Fruit fly (Drosophila melanogaster) whole organism, embryonic: Measurements from ENCODE around the gene RSG7.
A peak's percentile ranks its signal among the peaks of the same experiment; 100 is the strongest.

Experiments
- Asciz ChIP-seq: fragments of 200-800 bp; sonication (Bioruptor generic); optimal IDR thresholded peaks from 2 replicates; lab custom pipeline; 2017; ENCODE audit warnings: missing biosample characterization, mild to moderate bottlenecking, missing genetic modification characterization, missing genetic modification reagents
- CG11085 ChIP-seq: fragments of 200-800 bp; sonication (Bioruptor generic); IDR thresholded peaks from 2 replicates; pipeline ENCODE4 v1.3.6; 2022; ENCODE audit warnings: missing biosample characterization, missing genetic modification characterization
- CG11247 ChIP-seq: fragments of 200-800 bp; sonication (Bioruptor generic); IDR thresholded peaks from 2 replicates; pipeline ENCODE4 v1.3.6; 2022; ENCODE audit warnings: missing biosample characterization, missing genetic modification characterization
- CG12219 ChIP-seq: fragments of 200-800 bp; sonication (Bioruptor generic); optimal IDR thresholded peaks from 3 replicates; lab custom pipeline; 2018; ENCODE audit warnings: missing biosample characterization, mild to moderate bottlenecking, missing genetic modification characterization
- CG12299 ChIP-seq: fragments of 200-800 bp; sonication (Bioruptor generic); optimal IDR thresholded peaks from 2 replicates; lab custom pipeline; 2018; ENCODE audit warnings: missing biosample characterization, mild to moderate bottlenecking, missing genetic modification characterization
- CG14441 ChIP-seq: fragments of 200-800 bp; sonication (Bioruptor generic); IDR thresholded peaks from 2 replicates; pipeline ENCODE4 v1.3.6; 2022; ENCODE audit warnings: missing biosample characterization, missing genetic modification characterization
- CG1529 ChIP-seq: fragments of 200-800 bp; sonication (Bioruptor generic); optimal IDR thresholded peaks from 3 replicates; lab custom pipeline; 2018; ENCODE audit warnings: missing biosample characterization, missing genetic modification characterization
- CG17829 ChIP-seq: fragments of 200-800 bp; optimal IDR thresholded peaks from 2 replicates; lab custom pipeline; 2019; ENCODE audit warnings: missing biosample characterization, mild to moderate bottlenecking, missing genetic modification characterization, moderate library complexity
- CG18262 ChIP-seq: fragments of 200-800 bp; optimal IDR thresholded peaks from 3 replicates; lab custom pipeline; 2019; ENCODE audit warnings: missing biosample characterization, mild to moderate bottlenecking, missing genetic modification characterization, moderate library complexity
- CG30431 ChIP-seq: fragments of 200-800 bp; sonication (Bioruptor generic); optimal IDR thresholded peaks from 2 replicates; lab custom pipeline; 2017; ENCODE audit warnings: missing biosample characterization, missing genetic modification characterization
- CG31365 ChIP-seq: fragments of 200-800 bp; sonication (Bioruptor generic); optimal IDR thresholded peaks from 2 replicates; lab custom pipeline; 2018; ENCODE audit warnings: missing biosample characterization, mild to moderate bottlenecking, missing genetic modification characterization
- CG31388 ChIP-seq: fragments of 200-800 bp; sonication (Bioruptor generic); optimal IDR thresholded peaks from 2 replicates; lab custom pipeline; 2016; ENCODE audit warnings: missing biosample characterization, missing genetic modification characterization
- CG4328 ChIP-seq: fragments of 200-800 bp; sonication (Bioruptor generic); optimal IDR thresholded peaks from 3 replicates; lab custom pipeline; 2017; ENCODE audit warnings: missing biosample characterization, missing genetic modification reagents, missing genetic modification characterization
- CG4360 ChIP-seq: fragments of 200-800 bp; sonication (Bioruptor generic); IDR thresholded peaks from 2 replicates; pipeline ENCODE4 v1.3.6; 2022; ENCODE audit warnings: missing biosample characterization, missing genetic modification characterization
- CG6791 ChIP-seq: fragments of 200-800 bp; sonication (Bioruptor generic); IDR thresholded peaks from 3 replicates; pipeline ENCODE4 v1.3.6; 2022; ENCODE audit warnings: missing biosample characterization, missing genetic modification characterization; ENCODE audit not compliant: partially characterized antibody
- CG7786 ChIP-seq: fragments of 200-800 bp; sonication (Bioruptor generic); optimal IDR thresholded peaks from 2 replicates; lab custom pipeline; 2016; ENCODE audit warnings: missing biosample characterization, missing genetic modification characterization
- CG7963 ChIP-seq: fragments of 200-800 bp; sonication (Bioruptor generic); IDR thresholded peaks from 3 replicates; pipeline ENCODE4 v1.3.6; 2022; ENCODE audit warnings: missing biosample characterization, missing genetic modification characterization; ENCODE audit not compliant: partially characterized antibody
- CG8359 ChIP-seq: fragments of 200-800 bp; sonication (Bioruptor generic); optimal IDR thresholded peaks from 2 replicates; lab custom pipeline; 2017; ENCODE audit warnings: missing biosample characterization, mild to moderate bottlenecking, missing genetic modification characterization, borderline replicate concordance
- CG8765 ChIP-seq: fragments of 200-800 bp; sonication (Bioruptor generic); IDR thresholded peaks from 2 replicates; pipeline ENCODE4 v1.3.6; 2022; ENCODE audit warnings: missing biosample characterization, missing genetic modification characterization
- CG9727 ChIP-seq: fragments of 200-800 bp; sonication (Bioruptor generic); optimal IDR thresholded peaks from 3 replicates; lab custom pipeline; 2017; ENCODE audit warnings: missing biosample characterization, mild to moderate bottlenecking, missing genetic modification characterization
- CG9817 ChIP-seq: fragments of 200-800 bp; sonication (Bioruptor generic); optimal IDR thresholded peaks from 2 replicates; lab custom pipeline; 2018; ENCODE audit warnings: missing biosample characterization, mild to moderate bottlenecking, missing genetic modification characterization, moderate library complexity
- CHES-1-like ChIP-seq: fragments of 200-800 bp; sonication (Bioruptor generic); optimal IDR thresholded peaks from 2 replicates; lab custom pipeline; 2016; ENCODE audit warnings: missing biosample characterization, missing genetic modification characterization
- Chrac-16 ChIP-seq: fragments of 200-800 bp; sonication (Bioruptor generic); optimal IDR thresholded peaks from 3 replicates; lab custom pipeline; 2016; ENCODE audit warnings: missing biosample characterization, missing genetic modification characterization
- CkIIα-i1 ChIP-seq: fragments of 200-800 bp; sonication (Bioruptor generic); IDR thresholded peaks from 2 replicates; pipeline ENCODE4 v1.3.6; 2022; ENCODE audit warnings: missing biosample characterization, missing genetic modification characterization
- Doc2 ChIP-seq: fragments of 200-800 bp; sonication (Bioruptor generic); IDR thresholded peaks from 2 replicates; pipeline ENCODE4 v1.3.6; 2022; ENCODE audit warnings: missing biosample characterization, missing genetic modification characterization
- GATAe ChIP-seq: fragments of 200-800 bp; sonication (Bioruptor generic); conservative IDR thresholded peaks from 2 replicates; pipeline ENCODE4 v1.3.6; 2022; ENCODE audit warnings: missing biosample characterization, missing genetic modification characterization
- HLHmδ ChIP-seq: fragments of 200-800 bp; sonication (Bioruptor generic); optimal IDR thresholded peaks from 2 replicates; lab custom pipeline; 2018; ENCODE audit warnings: missing biosample characterization, mild to moderate bottlenecking, missing genetic modification characterization, moderate library complexity
- Nf-YB ChIP-seq: fragments of 200-800 bp; sonication (Bioruptor generic); optimal IDR thresholded peaks from 3 replicates; lab custom pipeline; 2019; ENCODE audit warnings: missing biosample characterization, mild to moderate bottlenecking, missing genetic modification characterization, moderate library complexity
- NfI ChIP-seq: fragments of 200-800 bp; sonication (Bioruptor generic); optimal IDR thresholded peaks from 3 replicates; lab custom pipeline; 2018; ENCODE audit warnings: missing biosample characterization, mild to moderate bottlenecking, missing genetic modification characterization, moderate library complexity
- Oli ChIP-seq: fragments of 200-800 bp; sonication (Bioruptor generic); optimal IDR thresholded peaks from 2 replicates; lab custom pipeline; 2018; ENCODE audit warnings: missing biosample characterization, mild to moderate bottlenecking, missing genetic modification characterization, moderate library complexity
- Ptx1 ChIP-seq: fragments of 200-800 bp; sonication (Bioruptor generic); IDR thresholded peaks from 2 replicates; pipeline ENCODE4 v1.3.6; 2022; ENCODE audit warnings: missing biosample characterization, missing genetic modification characterization
- Rfx ChIP-seq: fragments of 200-800 bp; sonication (Bioruptor generic); IDR thresholded peaks from 2 replicates; pipeline ENCODE4 v1.3.6; 2022; ENCODE audit warnings: missing biosample characterization, missing genetic modification characterization
- Sin3A ChIP-seq: fragments of >200 bp; optimal IDR thresholded peaks from 2 replicates; lab custom pipeline; 2018
- Usf ChIP-seq: fragments of 200-800 bp; sonication (Bioruptor generic); optimal IDR thresholded peaks from 2 replicates; lab custom pipeline; 2017; ENCODE audit warnings: missing genotype, missing biosample characterization, missing genetic modification characterization
- dan ChIP-seq: fragments of 200-800 bp; sonication (Bioruptor generic); IDR thresholded peaks from 2 replicates; pipeline ENCODE4 v1.3.6; 2022; ENCODE audit warnings: missing biosample characterization, missing genetic modification characterization
- fru ChIP-seq: fragments of >200 bp; optimal IDR thresholded peaks from 2 replicates; lab custom pipeline; 2017
- grau ChIP-seq: fragments of 200-800 bp; optimal IDR thresholded peaks from 3 replicates; lab custom pipeline; 2019; ENCODE audit warnings: missing biosample characterization, mild to moderate bottlenecking, missing genetic modification characterization, moderate library complexity
- hkb ChIP-seq, 2 experiments: fragments of 200-800 bp in 1 of 2; fragments of >200 bp in 1 of 2; sonication (Bioruptor generic) in 1 of 2; IDR thresholded peaks in 1 of 2; optimal IDR thresholded peaks in 1 of 2; 2 replicates each; pipeline versions ENCODE4 v1.3.6 to Lab custom; 2017 to 2022; ENCODE audit warnings: missing biosample characterization in 1 of 2, missing genetic modification characterization in 1 of 2
- maf-S ChIP-seq: fragments of 200-800 bp; sonication (Bioruptor generic); optimal IDR thresholded peaks from 2 replicates; lab custom pipeline; 2016; ENCODE audit warnings: missing biosample characterization, missing genetic modification characterization
- nerfin-2 ChIP-seq: fragments of 200-800 bp; sonication (Bioruptor generic); IDR thresholded peaks from 2 replicates; pipeline ENCODE4 v1.3.6; 2022; ENCODE audit warnings: missing biosample characterization, missing genetic modification characterization; ENCODE audit not compliant: partially characterized antibody
- nmo ChIP-seq: fragments of 200-800 bp; sonication (Bioruptor generic); optimal IDR thresholded peaks from 2 replicates; lab custom pipeline; 2018; ENCODE audit warnings: missing biosample characterization, mild to moderate bottlenecking, missing genetic modification characterization, moderate library complexity
- otp ChIP-seq: fragments of 200-800 bp; sonication (Bioruptor generic); IDR thresholded peaks from 3 replicates; pipeline ENCODE4, ENCODE4 v1.3.6; 2022; ENCODE audit warnings: missing biosample characterization, missing genetic modification characterization
- pros ChIP-seq: fragments of 200-800 bp; sonication (Bioruptor generic); optimal IDR thresholded peaks from 3 replicates; lab custom pipeline; 2019; ENCODE audit warnings: missing biosample characterization, mild to moderate bottlenecking, missing genetic modification characterization, moderate library complexity
- run ChIP-seq: fragments of 200-800 bp; sonication (Bioruptor generic); optimal IDR thresholded peaks from 3 replicates; lab custom pipeline; 2018; ENCODE audit warnings: missing biosample characterization, mild to moderate bottlenecking, missing genetic modification characterization
- sisA ChIP-seq: fragments of 200-800 bp; sonication (Bioruptor generic); IDR thresholded peaks from 2 replicates; pipeline ENCODE4 v1.3.6; 2022; ENCODE audit warnings: missing biosample characterization, missing genetic modification characterization
- sna ChIP-seq: fragments of 200-800 bp; sonication (Bioruptor generic); IDR thresholded peaks from 2 replicates; pipeline ENCODE4 v1.3.6; 2022; ENCODE audit warnings: missing biosample characterization, missing genetic modification characterization; ENCODE audit not compliant: partially characterized antibody
- sr ChIP-seq: fragments of 200-800 bp; sonication (Bioruptor generic); IDR thresholded peaks from 3 replicates; pipeline ENCODE4 v1.3.6; 2022; ENCODE audit warnings: missing biosample characterization, missing genetic modification characterization
- stc ChIP-seq: fragments of 200-800 bp; sonication (Bioruptor generic); IDR thresholded peaks from 2 replicates; pipeline ENCODE4 v1.3.6; 2022; ENCODE audit warnings: missing biosample characterization, missing genetic modification characterization
- trem ChIP-seq: fragments of 200-800 bp; optimal IDR thresholded peaks from 3 replicates; lab custom pipeline; 2019; ENCODE audit warnings: missing biosample characterization, mild to moderate bottlenecking, missing genetic modification characterization, moderate library complexity
- z ChIP-seq: fragments of 200-800 bp; sonication (Bioruptor generic); IDR thresholded peaks from 3 replicates; pipeline ENCODE4 v1.3.6; 2022; ENCODE audit warnings: missing biosample characterization, missing genetic modification characterization
- zf30C ChIP-seq: fragments of 200-800 bp; sonication (Bioruptor generic); optimal IDR thresholded peaks from 3 replicates; lab custom pipeline; 2018; ENCODE audit warnings: missing biosample characterization, mild to moderate bottlenecking, missing genetic modification characterization

RSG7 gene

dm6 chrX:16833097-16833496 lies 11.1 kb downstream of the RSG7 start (continued):
- TF ChIP-seq GATAe (GFP tag; lab: Robert Waterston, UW): no peak
- TF ChIP-seq dan (GFP tag; lab: Robert Waterston, UW): no peak
- peak; percentile 76 for TF ChIP-seq grau (tag; lab: Kevin White, UChicago)
- peak; percentile 78 for TF ChIP-seq CG17829 (tag; lab: Kevin White, UChicago)
- peak; percentile 61 for TF ChIP-seq Chrac-16 (GFP tag; lab: Kevin White, UChicago)
- TF ChIP-seq CG30431 (GFP tag; lab: Kevin White, UChicago): peak; percentile 64
- peak; percentile 67 for TF ChIP-seq CG9727 (GFP tag; lab: Kevin White, UChicago)
- peak; percentile 44 for TF ChIP-seq Nf-YB (GFP tag; lab: Kevin White, UChicago)
- TF ChIP-seq nmo: peak; percentile 91
- TF ChIP-seq CG12219: peak; percentile 80
- no peak for TF ChIP-seq CkIIα-i1 (GFP tag; lab: Robert Waterston, UW)
- peak; percentile 37; the same call in 1 of the 2 replicates for TF ChIP-seq CG4360 (GFP tag; lab: Robert Waterston, UW)
- TF ChIP-seq run (tag; lab: Kevin White, UChicago): peak; percentile 65
- TF ChIP-seq zf30C (GFP tag; lab: Kevin White, UChicago): no peak
- peak; percentile 77 for TF ChIP-seq NfI
- peak; percentile 85 for TF ChIP-seq Oli (tag; lab: Kevin White, UChicago)
- TF ChIP-seq pros (GFP tag; lab: Kevin White, UChicago): no peak
- TF ChIP-seq CG31388 (GFP tag; lab: Kevin White, UChicago): no peak
- peak; percentile 81 for TF ChIP-seq CG18262 (tag; lab: Kevin White, UChicago)
- TF ChIP-seq z (GFP tag; lab: Robert Waterston, UW): no peak
- peak; percentile 52; the same call in 1 of the 2 replicates for TF ChIP-seq CG11085 (GFP tag; lab: Robert Waterston, UW)
- TF ChIP-seq nerfin-2 (GFP tag; lab: Robert Waterston, UW): no peak
- TF ChIP-seq sisA (GFP tag; lab: Robert Waterston, UW): peak; percentile 66
- peak; percentile 68 for TF ChIP-seq Rfx (GFP tag; lab: Robert Waterston, UW)
- TF ChIP-seq stc (GFP tag; lab: Robert Waterston, UW): peak; percentile 76
- TF ChIP-seq Ptx1: peak; percentile 83
- peak; percentile 34; the same call in 1 of the 2 replicates for TF ChIP-seq CG8765
- peak; percentile 63 for TF ChIP-seq CG9817
- TF ChIP-seq sr (GFP tag; lab: Robert Waterston, UW): peak; percentile 59; the same call in 2 of the 3 replicates
- peak; percentile 19 for TF ChIP-seq CG4328
- TF ChIP-seq otp (GFP tag; lab: Robert Waterston, UW): peak; percentile 80; the same call in 2 of the 3 replicates
- TF ChIP-seq Asciz (GFP tag; lab: Kevin White, UChicago): peak; percentile 74
- TF ChIP-seq CG14441 (GFP tag; lab: Robert Waterston, UW): peak; percentile 70
- TF ChIP-seq CG12299: peak; percentile 36
- no peak for TF ChIP-seq sna (GFP tag; lab: Robert Waterston, UW)
- TF ChIP-seq CHES-1-like (GFP tag; lab: Kevin White, UChicago): peak; percentile 7
- peak; percentile 44 for TF ChIP-seq CG31365 (tag; lab: Kevin White, UChicago)
- TF ChIP-seq CG6791 (GFP tag; lab: Robert Waterston, UW): no peak
- TF ChIP-seq hkb (optimal IDR thresholded peaks at IDR 0.05; lab: Kevin White, UChicago): no peak
- peak; percentile 85 for TF ChIP-seq hkb (GFP tag; IDR thresholded peaks at IDR 0.05; lab: Robert Waterston, UW)
- TF ChIP-seq Usf: no peak
- peak; percentile 33 for TF ChIP-seq maf-S (GFP tag; lab: Kevin White, UChicago)
- TF ChIP-seq CG1529: peak; percentile 77
- TF ChIP-seq CG8359 (GFP tag; lab: Kevin White, UChicago): peak; percentile 25
- no peak for TF ChIP-seq Sin3A
- no peak for TF ChIP-seq CG7963 (GFP tag; lab: Robert Waterston, UW)
- peak; percentile 75 for TF ChIP-seq CG11247 (GFP tag; lab: Robert Waterston, UW)
- TF ChIP-seq fru (lab: Kevin White, UChicago): no peak
- TF ChIP-seq Doc2 (GFP tag; lab: Robert Waterston, UW): no peak
- peak; percentile 53 for TF ChIP-seq CG7786
- TF ChIP-seq trem: peak; percentile 74
- TF ChIP-seq HLHmδ (GFP tag; lab: Kevin White, UChicago): no peak
